Worm (Caenorhabditis elegans) whole organism, L2 larva: ENCODE results near the gene F23F12.12.

Experiments used
- C34F6.9 ChIP-seq: fragments of 150-350 bp; optimal IDR thresholded peaks from 2 replicates; lab custom pipeline; 2014; ENCODE audit warnings: missing biosample characterization, missing genetic modification characterization
- F13H6.1 ChIP-seq: sonication (generic microtip); optimal IDR thresholded peaks from 2 replicates; lab custom pipeline; 2016; ENCODE audit warnings: missing genetic modification characterization, missing compliant biosample characterization
- R02D3.7 ChIP-seq: fragments of 150-350 bp; optimal IDR thresholded peaks from 2 replicates; lab custom pipeline; 2014; ENCODE audit warnings: missing biosample characterization, missing genetic modification characterization
- ZK546.5 ChIP-seq: sonication (generic microtip); optimal IDR thresholded peaks from 2 replicates; lab custom pipeline; 2017; ENCODE audit warnings: missing biosample characterization, missing genetic modification characterization
- alr-1 ChIP-seq: fragments of 150-350 bp; optimal IDR thresholded peaks from 2 replicates; lab custom pipeline; 2014; ENCODE audit warnings: missing biosample characterization, missing genetic modification characterization
- aly-2 ChIP-seq: fragments of 150-350 bp; optimal IDR thresholded peaks from 2 replicates; lab custom pipeline; 2014; ENCODE audit warnings: missing biosample characterization, missing genetic modification characterization
- ama-1 ChIP-seq: fragments of 150-350 bp; optimal IDR thresholded peaks from 2 replicates; lab custom pipeline; 2018; ENCODE audit warnings: inconsistent platforms
- blmp-1 ChIP-seq: sonication (generic microtip); optimal IDR thresholded peaks from 2 replicates; lab custom pipeline; 2017; ENCODE audit warnings: missing genetic modification characterization, mild to moderate bottlenecking, missing compliant biosample characterization, antibody characterized with exemption, moderate library complexity; ENCODE audit not compliant: insufficient read depth
- ceh-16 ChIP-seq: fragments of 150-350 bp; optimal IDR thresholded peaks from 2 replicates; lab custom pipeline; 2014; ENCODE audit warnings: missing biosample characterization, missing genetic modification characterization
- ceh-82 ChIP-seq: fragments of 150-350 bp; optimal IDR thresholded peaks from 2 replicates; lab custom pipeline; 2014; ENCODE audit warnings: missing biosample characterization, missing genetic modification characterization
- crh-2 ChIP-seq: sonication (generic microtip); optimal IDR thresholded peaks from 2 replicates; lab custom pipeline; 2017; ENCODE audit warnings: missing biosample characterization, missing genetic modification characterization
- egl-27 ChIP-seq: sonication (generic microtip); optimal IDR thresholded peaks from 3 replicates; lab custom pipeline; 2017; ENCODE audit warnings: missing biosample characterization, missing genetic modification reagents, missing genetic modification characterization
- elt-1 ChIP-seq: fragments of 150-350 bp; optimal IDR thresholded peaks from 2 replicates; lab custom pipeline; 2014; ENCODE audit warnings: missing biosample characterization, missing genetic modification characterization
- gmeb-1 ChIP-seq: fragments of 150-350 bp; optimal IDR thresholded peaks from 2 replicates; lab custom pipeline; 2014; ENCODE audit warnings: missing biosample characterization, missing genetic modification characterization
- lin-11 ChIP-seq: fragments of 150-350 bp; sonication (generic microtip); optimal IDR thresholded peaks from 2 replicates; lab custom pipeline; 2014; ENCODE audit warnings: missing biosample characterization, missing genetic modification characterization, inconsistent platforms, mixed read lengths
- lin-39 ChIP-seq: fragments of 150-350 bp; optimal IDR thresholded peaks from 2 replicates; lab custom pipeline; 2014; ENCODE audit warnings: missing biosample characterization, missing genetic modification reagents, missing genetic modification characterization
- mab-5 ChIP-seq: fragments of 150-350 bp; optimal IDR thresholded peaks from 2 replicates; lab custom pipeline; 2014; ENCODE audit warnings: missing biosample characterization, missing genetic modification characterization
- mdl-1 ChIP-seq, 2 experiments: fragments of 150-350 bp in 1 of 2; sonication (generic microtip) in 1 of 2; optimal IDR thresholded peaks; 2 replicates each; lab custom pipeline; 2017; ENCODE audit warnings: missing biosample characterization in 2 of 2, missing genetic modification characterization in 2 of 2
- nhr-10 ChIP-seq: sonication (generic microtip); optimal IDR thresholded peaks from 2 replicates; lab custom pipeline; 2017; ENCODE audit warnings: missing biosample characterization, missing genetic modification characterization
- nhr-12 ChIP-seq: fragments of 150-350 bp; optimal IDR thresholded peaks from 2 replicates; lab custom pipeline; 2014; ENCODE audit warnings: missing biosample characterization, missing genetic modification characterization
- nhr-129 ChIP-seq: fragments of 150-350 bp; optimal IDR thresholded peaks from 2 replicates; lab custom pipeline; 2014; ENCODE audit warnings: missing biosample characterization, missing genetic modification characterization
- nhr-21 ChIP-seq: fragments of 150-350 bp; optimal IDR thresholded peaks from 2 replicates; lab custom pipeline; 2014; ENCODE audit warnings: missing biosample characterization, missing genetic modification characterization
- nhr-237 ChIP-seq: fragments of 150-350 bp; optimal IDR thresholded peaks from 2 replicates; lab custom pipeline; 2014; ENCODE audit warnings: missing biosample characterization, missing genetic modification characterization
- nhr-25 ChIP-seq: fragments of 150-350 bp; sonication (generic microtip); optimal IDR thresholded peaks from 3 replicates; lab custom pipeline; 2014; ENCODE audit warnings: missing biosample characterization, missing genetic modification characterization
- nhr-6 ChIP-seq: fragments of 150-350 bp; optimal IDR thresholded peaks from 2 replicates; lab custom pipeline; 2014; ENCODE audit warnings: missing biosample characterization, missing genetic modification characterization
- peb-1 ChIP-seq: fragments of 150-350 bp; optimal IDR thresholded peaks from 2 replicates; lab custom pipeline; 2014; ENCODE audit warnings: missing biosample characterization, missing genetic modification characterization
- sem-4 ChIP-seq: fragments of 150-350 bp; optimal IDR thresholded peaks from 2 replicates; lab custom pipeline; 2014; ENCODE audit warnings: missing biosample characterization, missing genetic modification reagents, missing genetic modification characterization
- sma-9 ChIP-seq, 2 experiments: fragments of 150-350 bp in 1 of 2; sonication (generic microtip) in 1 of 2; optimal IDR thresholded peaks; 2 replicates each; lab custom pipeline; 2014 to 2016; ENCODE audit warnings: missing genetic modification characterization in 2 of 2, mild to moderate bottlenecking in 1 of 2, missing biosample characterization in 1 of 2, missing compliant biosample characterization in 1 of 2, missing genetic modification reagents in 1 of 2, moderate library complexity in 1 of 2
- snpc-4 ChIP-seq: fragments of 150-350 bp; optimal IDR thresholded peaks from 2 replicates; lab custom pipeline; 2014; ENCODE audit warnings: missing biosample characterization, missing genetic modification characterization
- unc-39 ChIP-seq: fragments of 150-350 bp; optimal IDR thresholded peaks from 2 replicates; lab custom pipeline; 2014; ENCODE audit warnings: missing biosample characterization, missing genetic modification characterization
- unc-55 ChIP-seq: fragments of 150-350 bp; sonication (generic microtip); optimal IDR thresholded peaks from 3 replicates; lab custom pipeline; 2014; ENCODE audit warnings: missing biosample characterization, missing genetic modification reagents, missing genetic modification characterization
- unc-62 ChIP-seq: fragments of 150-350 bp; optimal IDR thresholded peaks from 2 replicates; lab custom pipeline; 2014; ENCODE audit warnings: missing biosample characterization, missing genetic modification reagents, missing genetic modification characterization
- zag-1 ChIP-seq: fragments of 150-350 bp; optimal IDR thresholded peaks from 2 replicates; lab custom pipeline; 2014; ENCODE audit warnings: missing biosample characterization, missing genetic modification characterization
- ztf-1 ChIP-seq: fragments of 200-800 bp; sonication (Bioruptor generic); conservative IDR thresholded peaks from 2 replicates; pipeline ENCODE4 v1.3.6; 2022; ENCODE audit warnings: missing genetic modification characterization, missing compliant biosample characterization
- ztf-4 ChIP-seq: fragments of 150-350 bp; optimal IDR thresholded peaks from 2 replicates; lab custom pipeline; 2014; ENCODE audit warnings: missing biosample characterization, missing genetic modification characterization

F23F12.12 gene

ce11 chrIII:6527902-6528301 is 20.0 kb downstream of the F23F12.12 start, which contains the start of gene pqn-10:
Gene pqn-10 (plus strand): TSS chrIII:6528202.
- TF ChIP-seq mab-5 (tag; lab: Kevin White, UChicago) (no peak), unc-55 (GFP tag; lab: Kevin White, UChicago) (no peak), ztf-1 (no peak), unc-39 (tag; lab: Kevin White, UChicago) (no peak), sem-4 (tag; lab: Kevin White, UChicago) (no peak), gmeb-1 (tag; lab: Kevin White, UChicago) (no peak), R02D3.7 (tag; lab: Kevin White, UChicago) (no peak), C34F6.9 (tag; lab: Kevin White, UChicago) (no peak), nhr-6 (tag; lab: Kevin White, UChicago) (no peak), unc-62 (GFP tag; lab: Kevin White, UChicago) (no peak), ama-1 (lab: Kevin White, UChicago) (no peak), sma-9 (GFP tag; optimal IDR thresholded peaks at IDR 0.05; lab: Kevin White, UChicago) (no peak), sma-9 (tag; optimal IDR thresholded peaks at IDR 0.05; lab: Kevin White, UChicago) (no peak), crh-2 (tag; lab: Kevin White, UChicago) (no peak), lin-39 (no peak), lin-11 (tag; lab: Kevin White, UChicago) (no peak), ztf-4 (tag; lab: Kevin White, UChicago) (no peak), ZK546.5 (tag; lab: Kevin White, UChicago) (no peak), zag-1 (tag; lab: Kevin White, UChicago) (no peak), elt-1 (tag; lab: Kevin White, UChicago) (no peak)

DNA sequence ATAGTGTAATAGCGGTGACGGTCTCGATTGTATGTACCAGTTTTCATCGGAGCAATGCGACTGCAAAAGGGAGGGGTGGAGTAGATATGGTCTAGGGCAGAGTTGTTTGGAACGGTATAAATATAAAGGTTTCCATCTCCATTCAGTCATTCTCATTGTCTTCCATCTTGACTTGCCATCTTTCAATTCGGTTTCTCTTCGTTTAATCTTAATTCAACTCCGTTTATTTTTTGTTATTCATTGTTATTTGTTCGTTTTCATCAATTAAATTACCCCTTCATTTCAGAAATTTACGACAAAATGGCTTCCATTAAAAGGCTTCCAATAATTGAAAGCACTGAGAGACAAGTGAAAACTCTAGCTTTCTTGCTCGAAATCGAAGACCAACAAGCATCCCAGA is 23.2 kb downstream of the F23F12.12 start, which contains the start of gene C09E7.11:
TSS of gene C09E7.11 (plus strand) at position 301 of the 400 bp plus-strand sequence.
- TF ChIP-seq nhr-10 (tag; lab: Kevin White, UChicago) (no peak), nhr-12 (tag; lab: Kevin White, UChicago) (no peak), unc-39 (tag; lab: Kevin White, UChicago) (no peak), ZK546.5 (tag; lab: Kevin White, UChicago) (no peak), aly-2 (no peak), alr-1 (tag; lab: Kevin White, UChicago) (no peak), nhr-237 (tag; lab: Kevin White, UChicago) (no peak), egl-27 (no peak)
- TF ChIP-seq, all 48 proteins: peak for 0

DNA sequence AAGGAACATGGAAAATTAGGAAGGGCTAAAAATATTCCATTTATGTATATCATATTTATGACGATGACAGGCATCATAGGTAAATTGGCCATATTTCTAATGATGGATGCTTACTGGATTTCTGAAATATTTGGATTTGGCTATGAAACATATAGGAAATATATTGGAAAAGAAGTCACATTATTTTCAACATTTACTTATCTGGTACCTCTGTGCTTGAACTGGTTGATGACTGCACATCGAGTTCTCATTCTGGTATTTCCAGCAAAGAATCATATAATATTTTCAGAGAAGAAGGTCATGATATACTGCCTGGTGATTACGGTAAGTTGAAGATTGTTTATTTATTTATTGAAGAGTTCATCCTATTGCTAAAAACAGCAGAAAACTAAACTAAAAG is 24.7 kb downstream of the F23F12.12 start, which contains the start of gene srxa-5:
TSS of gene srxa-5 (plus strand) at position 301 of the 400 bp plus-strand sequence.
- no peak for TF ChIP-seq nhr-21 (tag; lab: Kevin White, UChicago)
- TF ChIP-seq ZK546.5 (tag; lab: Kevin White, UChicago), result no peak
- TF ChIP-seq lin-11 (tag; lab: Kevin White, UChicago), result no peak
- no peak for TF ChIP-seq F13H6.1 (tag; lab: Kevin White, UChicago)
- TF ChIP-seq nhr-10 (tag; lab: Kevin White, UChicago), result no peak
- no peak for TF ChIP-seq ceh-82 (tag; lab: Kevin White, UChicago)
- TF ChIP-seq mdl-1 (tag; optimal IDR thresholded peaks at IDR 0.05; lab: Kevin White, UChicago), result no peak
- TF ChIP-seq crh-2 (tag; lab: Kevin White, UChicago), result no peak
- TF ChIP-seq egl-27, result no peak
- TF ChIP-seq nhr-129 (tag; lab: Kevin White, UChicago), result no peak
- no peak for TF ChIP-seq blmp-1 (tag; lab: Kevin White, UChicago)
- TF ChIP-seq aly-2, result no peak
- TF ChIP-seq ceh-16 (tag; lab: Kevin White, UChicago), result no peak
- TF ChIP-seq peb-1 (tag; lab: Kevin White, UChicago), result no peak

- peak; percentile 20 for TF ChIP-seq crh-2 (tag; lab: Kevin White, UChicago)
- TF ChIP-seq C34F6.9 (tag; lab: Kevin White, UChicago), result peak; percentile 51
- TF ChIP-seq nhr-10 (tag; lab: Kevin White, UChicago), result no peak
- TF ChIP-seq egl-27, result no peak
- peak; percentile 22 for TF ChIP-seq lin-11 (tag; lab: Kevin White, UChicago)
- peak; percentile 48 for TF ChIP-seq sem-4 (tag; lab: Kevin White, UChicago)
- no peak for TF ChIP-seq lin-39
- TF ChIP-seq F13H6.1 (tag; lab: Kevin White, UChicago), result peak; percentile 45
- TF ChIP-seq snpc-4, result no peak
- TF ChIP-seq sma-9 (GFP tag; optimal IDR thresholded peaks at IDR 0.05; lab: Kevin White, UChicago), result no peak
- no peak for TF ChIP-seq sma-9 (tag; optimal IDR thresholded peaks at IDR 0.05; lab: Kevin White, UChicago)
- TF ChIP-seq unc-39 (tag; lab: Kevin White, UChicago), result no peak
- no peak for TF ChIP-seq ceh-16 (tag; lab: Kevin White, UChicago)
- no peak for TF ChIP-seq nhr-25
- TF ChIP-seq nhr-129 (tag; lab: Kevin White, UChicago), result peak; percentile 66
- TF ChIP-seq elt-1 (tag; lab: Kevin White, UChicago), result no peak
- no peak for TF ChIP-seq mdl-1 (tag; optimal IDR thresholded peaks at IDR 0.05; lab: Kevin White, UChicago)
- TF ChIP-seq unc-55 (GFP tag; lab: Kevin White, UChicago), result peak; percentile 53
These were observed 29.1 kb downstream of the F23F12.12 start, which contains the start of gene C09E7.4 for ce11 chrIII:6536945-6537568. Gene C09E7.4 (minus strand): TSS chrIII:6536995.
